ENCODE assay signal across 4 fruit fly cellular contexts in genomic region chr2L:5532061-5532460, dm6.
A peak's percentile ranks its signal among the peaks of the same experiment; 100 is the strongest.
TF ChIP-seq lines count a peak whose summit lies in the region.

Gene Coq6 (minus strand): TSS chr2L:5532223.

- no peak for TF ChIP-seq CTCF in whole organism, embryonic (GFP tag; optimal IDR thresholded peaks at IDR 0.05; lab: Kevin White, UChicago)

TF ChIP-seq in whole organism, embryonic, 481 proteins besides CTCF, POLR2A, EP300 and RAD21 (continues in another document):
- peak; percentile 38; the same call in 1 of the 3 replicates for TF ChIP-seq vnd (GFP tag; IDR thresholded peaks at IDR 0.05; lab: Robert Waterston, UW; ENCODE audit: partially characterized antibody)
- peak; percentile 0 for TF ChIP-seq gfzf (GFP tag; optimal IDR thresholded peaks at IDR 0.05; lab: Kevin White, UChicago)
- peak; percentile 65 for TF ChIP-seq Doc3 (GFP tag; IDR thresholded peaks at IDR 0.05; lab: Robert Waterston, UW; ENCODE audit: partially characterized antibody)
- peak; percentile 25 for TF ChIP-seq CG2116 (GFP tag; optimal IDR thresholded peaks at IDR 0.05; lab: Kevin White, UChicago)
- 0 out of 2 replicates have a peak, but pooled peaks have one; percentile 30 for TF ChIP-seq tna (GFP tag; IDR thresholded peaks at IDR 0.05; lab: Robert Waterston, UW; ENCODE audit: partially characterized antibody)
- no peak for TF ChIP-seq CG6254 (GFP tag; optimal IDR thresholded peaks at IDR 0.05; lab: Kevin White, UChicago)
- 0 out of 2 replicates have a peak, but pooled peaks have one; percentile 32 for TF ChIP-seq ato (GFP tag; IDR thresholded peaks at IDR 0.05; lab: Robert Waterston, UW; ENCODE audit: partially characterized antibody)
- no peak for TF ChIP-seq CG2120 (GFP tag; optimal IDR thresholded peaks at IDR 0.05; lab: Kevin White, UChicago)
- TF ChIP-seq crp (GFP tag; optimal IDR thresholded peaks at IDR 0.05; lab: Kevin White, UChicago): peak in 1 of 2 experiments; percentile 11
- TF ChIP-seq CG13287 (GFP tag; IDR thresholded peaks at IDR 0.05; lab: Robert Waterston, UW; ENCODE audit: partially characterized antibody): peak; percentile 78
- TF ChIP-seq CG18011 (GFP tag; optimal IDR thresholded peaks at IDR 0.05; lab: Kevin White, UChicago): no peak
- TF ChIP-seq CG34224 (GFP tag; IDR thresholded peaks at IDR 0.05; lab: Robert Waterston, UW; ENCODE audit: partially characterized antibody): peak; percentile 68
- peak; percentile 49; the same call in 1 of the 3 replicates for TF ChIP-seq CG7963 (GFP tag; IDR thresholded peaks at IDR 0.05; lab: Robert Waterston, UW; ENCODE audit: partially characterized antibody)
- peak; percentile 74 for TF ChIP-seq E2f2 (GFP tag; IDR thresholded peaks at IDR 0.05; lab: Robert Waterston, UW)
- peak; percentile 58 for TF ChIP-seq Scr (GFP tag; IDR thresholded peaks at IDR 0.05; lab: Robert Waterston, UW; ENCODE audit: partially characterized antibody)
- peak; percentile 67; the same call in 1 of the 4 replicates for TF ChIP-seq chinmo (GFP tag; IDR thresholded peaks at IDR 0.05; lab: Robert Waterston, UW; ENCODE audit: partially characterized antibody)
- TF ChIP-seq maf-S (GFP tag; optimal IDR thresholded peaks at IDR 0.05; lab: Kevin White, UChicago): no peak
- TF ChIP-seq CG1602 (GFP tag; optimal IDR thresholded peaks at IDR 0.05; lab: Kevin White, UChicago): no peak
- peak; percentile 83 for TF ChIP-seq stwl (tag; optimal IDR thresholded peaks at IDR 0.05; lab: Kevin White, UChicago)

TF ChIP-seq in whole organism, prepupa, 60 proteins besides CTCF, POLR2A, EP300 and RAD21:
- TF ChIP-seq pdm3 (GFP tag; optimal IDR thresholded peaks at IDR 0.05; lab: Kevin White, UChicago) (no peak), CG6163 (GFP tag; IDR thresholded peaks at IDR 0.05; lab: Robert Waterston, UW) (0 out of 3 replicates have a peak, but pooled peaks have one; percentile 26), Sox102F (GFP tag; optimal IDR thresholded peaks at IDR 0.05; lab: Kevin White, UChicago) (no peak), Met (GFP tag; optimal IDR thresholded peaks at IDR 0.05; lab: Kevin White, UChicago) (no peak)

TF ChIP-seq in whole organism, pupa, 21 proteins besides CTCF, POLR2A, EP300 and RAD21:
- TF ChIP-seq CG4496 (GFP tag; IDR thresholded peaks at IDR 0.05; lab: Robert Waterston, UW): 0 out of 3 replicates have a peak, but pooled peaks have one; percentile 35
- TF ChIP-seq D1 (tag; optimal IDR thresholded peaks at IDR 0.05; lab: Kevin White, UChicago): no peak

TF ChIP-seq in whole organism, wandering third instar larva, 38 proteins besides CTCF, POLR2A, EP300 and RAD21:
- peak; percentile 80 for TF ChIP-seq Hr83 (GFP tag; optimal IDR thresholded peaks at IDR 0.05; lab: Kevin White, UChicago; ENCODE audit: poor library complexity, severe bottlenecking)
- no peak for TF ChIP-seq GATAd (GFP tag; optimal IDR thresholded peaks at IDR 0.05; lab: Kevin White, UChicago)
